Worm (Caenorhabditis elegans) whole organism, L4/young adult: Measurements from ENCODE around the gene K08F4.3.

ENCODE experiments used
- W03F9.2 ChIP-seq: fragments of 150-350 bp; optimal IDR thresholded peaks from 2 replicates; lab custom pipeline; 2014; ENCODE audit warnings: missing biosample characterization, missing genetic modification characterization
- dao-5 ChIP-seq: sonication (generic microtip); optimal IDR thresholded peaks from 2 replicates; lab custom pipeline; 2016; ENCODE audit warnings: missing genotype, missing genetic modification characterization, moderate library complexity, missing compliant biosample characterization
- him-1 ChIP-seq: sonication (generic microtip); optimal IDR thresholded peaks from 2 replicates; lab custom pipeline; 2016; ENCODE audit warnings: missing genotype, missing genetic modification reagents, missing genetic modification characterization, missing compliant biosample characterization

DNA sequence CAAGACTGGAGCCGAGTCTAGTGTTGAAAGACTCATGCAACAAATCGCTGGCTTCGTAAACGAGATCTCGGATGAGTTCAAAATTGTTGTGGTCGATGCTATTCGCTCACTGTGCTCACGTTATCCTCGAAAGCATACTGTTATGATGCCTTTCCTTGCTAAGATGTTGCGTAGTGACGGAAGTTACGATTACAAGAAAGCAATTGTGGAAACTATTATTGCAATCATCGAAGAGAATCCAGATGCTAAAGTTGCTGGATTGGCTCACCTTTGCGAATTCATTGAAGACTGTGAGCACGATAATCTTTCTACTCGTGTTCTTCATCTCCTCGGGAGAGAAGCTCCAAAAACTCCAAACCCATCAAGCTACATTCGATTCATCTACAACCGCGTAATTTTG, 24.4 kb downstream of the K08F4.3 start:
- no peak for TF ChIP-seq him-1
- no peak for TF ChIP-seq dao-5 (tag; lab: Kevin White, UChicago)
- no peak for TF ChIP-seq W03F9.2 (tag; lab: Kevin White, UChicago)
